Worm (Caenorhabditis elegans) whole organism, late embryonic: ENCODE measurements around the gene srw-71.

ENCODE experiments used
- K09A11.1 ChIP-seq: sonication (generic microtip); optimal IDR thresholded peaks from 2 replicates; lab custom pipeline; 2017; ENCODE audit warnings: antibody characterized with exemption, mild to moderate bottlenecking, missing genetic modification characterization, missing compliant biosample characterization; ENCODE audit not compliant: insufficient read depth
- T23F11.4 ChIP-seq: fragments of 200-800 bp; sonication (Bioruptor generic); optimal IDR thresholded peaks from 2 replicates; lab custom pipeline; 2018; ENCODE audit warnings: mild to moderate bottlenecking, missing genetic modification characterization, missing compliant biosample characterization
- Y22D7AL.16 ChIP-seq: sonication (generic microtip); optimal IDR thresholded peaks from 2 replicates; lab custom pipeline; 2016; ENCODE audit warnings: missing genetic modification characterization, missing compliant biosample characterization
- ama-1 ChIP-seq: fragments of 150-350 bp; optimal IDR thresholded peaks from 2 replicates; lab custom pipeline; 2014
- ceh-14 ChIP-seq: sonication (generic microtip); optimal IDR thresholded peaks from 2 replicates; lab custom pipeline; 2016; ENCODE audit warnings: missing genotype, missing genetic modification characterization, missing compliant biosample characterization
- ceh-18 ChIP-seq: sonication (generic microtip); optimal IDR thresholded peaks from 2 replicates; lab custom pipeline; 2016; ENCODE audit warnings: missing genetic modification characterization, missing compliant biosample characterization
- ceh-19 ChIP-seq: fragments of 200-800 bp; sonication (Bioruptor generic); optimal IDR thresholded peaks from 2 replicates; lab custom pipeline; 2018; ENCODE audit warnings: mild to moderate bottlenecking, missing genetic modification characterization, missing compliant biosample characterization
- ceh-9 ChIP-seq: sonication (generic microtip); optimal IDR thresholded peaks from 2 replicates; lab custom pipeline; 2016; ENCODE audit warnings: mild to moderate bottlenecking, missing genetic modification characterization, inconsistent platforms, missing compliant biosample characterization
- che-1 ChIP-seq: sonication (generic microtip); optimal IDR thresholded peaks from 2 replicates; lab custom pipeline; 2016; ENCODE audit warnings: mild to moderate bottlenecking, missing genetic modification characterization, missing compliant biosample characterization
- dmd-4 ChIP-seq: sonication (generic microtip); optimal IDR thresholded peaks from 2 replicates; lab custom pipeline; 2016; ENCODE audit warnings: borderline replicate concordance, missing genetic modification characterization, missing compliant biosample characterization
- dve-1 ChIP-seq: sonication (generic microtip); optimal IDR thresholded peaks from 2 replicates; lab custom pipeline; 2017; ENCODE audit warnings: antibody characterized with exemption, mild to moderate bottlenecking, missing genetic modification characterization, missing compliant biosample characterization
- elt-2 ChIP-seq: sonication (generic microtip); optimal IDR thresholded peaks from 2 replicates; lab custom pipeline; 2016; ENCODE audit warnings: missing genetic modification reagents, missing genetic modification characterization, missing compliant biosample characterization
- ets-4 ChIP-seq: sonication (generic microtip); optimal IDR thresholded peaks from 2 replicates; lab custom pipeline; 2016; ENCODE audit warnings: missing genetic modification characterization, missing compliant biosample characterization
- eyg-1 ChIP-seq: sonication (generic microtip); optimal IDR thresholded peaks from 2 replicates; lab custom pipeline; 2016; ENCODE audit warnings: missing genotype, missing genetic modification characterization, missing compliant biosample characterization
- fax-1 ChIP-seq: sonication (generic microtip); optimal IDR thresholded peaks from 2 replicates; lab custom pipeline; 2016; ENCODE audit warnings: missing genotype, missing genetic modification characterization, missing compliant biosample characterization
- fkh-6 ChIP-seq: sonication (generic microtip); optimal IDR thresholded peaks from 2 replicates; lab custom pipeline; 2016; ENCODE audit warnings: missing genetic modification characterization, missing compliant biosample characterization
- gmeb-2 ChIP-seq: sonication (generic microtip); optimal IDR thresholded peaks from 2 replicates; lab custom pipeline; 2016; ENCODE audit warnings: missing genetic modification characterization, inconsistent platforms, missing compliant biosample characterization
- hlh-15 ChIP-seq: sonication (generic microtip); optimal IDR thresholded peaks from 2 replicates; lab custom pipeline; 2016; ENCODE audit warnings: missing genetic modification characterization, missing compliant biosample characterization
- hlh-6 ChIP-seq: sonication (generic microtip); optimal IDR thresholded peaks from 2 replicates; lab custom pipeline; 2016; ENCODE audit warnings: missing genotype, missing genetic modification characterization, missing compliant biosample characterization
- hlh-8 ChIP-seq: sonication (generic microtip); optimal IDR thresholded peaks from 2 replicates; lab custom pipeline; 2016; ENCODE audit warnings: missing genotype, missing genetic modification characterization, missing compliant biosample characterization
- madf-2 ChIP-seq: sonication (generic microtip); optimal IDR thresholded peaks from 2 replicates; lab custom pipeline; 2017; ENCODE audit warnings: missing genetic modification characterization, missing compliant biosample characterization
- mec-3 ChIP-seq: sonication (generic microtip); optimal IDR thresholded peaks from 2 replicates; lab custom pipeline; 2016; ENCODE audit warnings: borderline replicate concordance, missing genetic modification characterization, missing compliant biosample characterization
- nfya-1 ChIP-seq: sonication (generic microtip); optimal IDR thresholded peaks from 2 replicates; lab custom pipeline; 2017; ENCODE audit warnings: missing genetic modification characterization, mild to moderate bottlenecking, missing compliant biosample characterization, antibody characterized with exemption, moderate library complexity
- nhr-232 ChIP-seq: sonication (generic microtip); optimal IDR thresholded peaks from 2 replicates; lab custom pipeline; 2016; ENCODE audit warnings: missing genetic modification characterization, missing compliant biosample characterization
- odd-2 ChIP-seq: sonication (generic microtip); optimal IDR thresholded peaks from 2 replicates; lab custom pipeline; 2017; ENCODE audit warnings: antibody characterized with exemption, mild to moderate bottlenecking, missing genetic modification characterization, missing compliant biosample characterization
- pqm-1 ChIP-seq: sonication (generic microtip); optimal IDR thresholded peaks from 2 replicates; lab custom pipeline; 2016; ENCODE audit warnings: missing genetic modification characterization, missing compliant biosample characterization
- pros-1 ChIP-seq: fragments of 150-350 bp; optimal IDR thresholded peaks from 2 replicates; lab custom pipeline; 2014; ENCODE audit warnings: missing biosample characterization, missing genetic modification reagents, missing genetic modification characterization
- ref-2 ChIP-seq: sonication (generic microtip); optimal IDR thresholded peaks from 2 replicates; lab custom pipeline; 2016; ENCODE audit warnings: missing genetic modification characterization, missing compliant biosample characterization
- sdc-2 ChIP-seq: sonication (generic microtip); optimal IDR thresholded peaks from 2 replicates; lab custom pipeline; 2016; ENCODE audit warnings: missing genotype, missing genetic modification characterization, missing compliant biosample characterization
- sox-2 ChIP-seq: fragments of 200-800 bp; sonication (Bioruptor generic); IDR thresholded peaks from 2 replicates; pipeline ENCODE4 v1.3.6; 2022; ENCODE audit warnings: missing genetic modification reagents, missing genetic modification characterization, missing compliant biosample characterization
- sox-4 ChIP-seq: sonication (generic microtip); optimal IDR thresholded peaks from 2 replicates; lab custom pipeline; 2017; ENCODE audit warnings: mild to moderate bottlenecking, missing genetic modification characterization, inconsistent platforms, missing compliant biosample characterization
- tbx-7 ChIP-seq: sonication (generic microtip); optimal IDR thresholded peaks from 2 replicates; lab custom pipeline; 2016; ENCODE audit warnings: missing genotype, missing genetic modification characterization, missing compliant biosample characterization
- unc-42 ChIP-seq: sonication (generic microtip); optimal IDR thresholded peaks from 2 replicates; lab custom pipeline; 2016; ENCODE audit warnings: missing genotype, missing genetic modification characterization, missing compliant biosample characterization
- unc-55 ChIP-seq: sonication (generic microtip); optimal IDR thresholded peaks from 2 replicates; lab custom pipeline; 2017; ENCODE audit warnings: missing biosample characterization, missing genetic modification reagents, missing genetic modification characterization
- unc-86 ChIP-seq: sonication (generic microtip); optimal IDR thresholded peaks from 2 replicates; lab custom pipeline; 2016; ENCODE audit warnings: missing genetic modification characterization, missing compliant biosample characterization
- zip-5 ChIP-seq: sonication (generic microtip); optimal IDR thresholded peaks from 2 replicates; lab custom pipeline; 2016; ENCODE audit warnings: missing genetic modification characterization, missing compliant biosample characterization

Gene srw-71

DNA sequence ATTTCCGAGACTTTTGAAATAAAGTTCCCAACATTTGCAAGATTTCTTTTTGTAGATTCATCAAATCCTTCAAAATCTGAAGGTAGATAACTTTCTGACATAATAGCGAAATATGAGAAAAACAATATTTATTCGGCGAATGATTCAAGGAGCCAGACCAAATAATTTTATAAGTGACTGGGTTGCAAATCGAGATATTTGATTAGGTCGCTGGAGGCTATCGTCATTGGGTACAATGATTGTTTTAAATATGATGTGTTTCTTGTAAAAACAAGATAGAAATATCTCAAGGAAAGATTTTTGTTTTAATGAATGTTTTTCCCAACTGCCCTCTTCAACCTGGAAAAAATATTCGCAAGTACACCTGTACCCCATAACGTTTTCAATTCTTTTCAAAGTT is 2.0 kb downstream of the srw-71 start, which contains the start of gene srw-69:
TSS of gene srw-69 (minus strand) at position 101 of the 400 bp plus-strand sequence.
- TF ChIP-seq sox-2 (GFP tag; lab: Robert Waterston, UW) (no peak), hlh-15 (no peak), hlh-8 (no peak), ets-4 (tag; lab: Kevin White, UChicago) (no peak), ceh-19 (GFP tag; lab: Kevin White, UChicago) (no peak), nhr-232 (tag; lab: Kevin White, UChicago) (no peak), unc-55 (no peak), dve-1 (tag; lab: Kevin White, UChicago) (no peak)
- TF ChIP-seq, all 69 proteins: peak for 0

DNA sequence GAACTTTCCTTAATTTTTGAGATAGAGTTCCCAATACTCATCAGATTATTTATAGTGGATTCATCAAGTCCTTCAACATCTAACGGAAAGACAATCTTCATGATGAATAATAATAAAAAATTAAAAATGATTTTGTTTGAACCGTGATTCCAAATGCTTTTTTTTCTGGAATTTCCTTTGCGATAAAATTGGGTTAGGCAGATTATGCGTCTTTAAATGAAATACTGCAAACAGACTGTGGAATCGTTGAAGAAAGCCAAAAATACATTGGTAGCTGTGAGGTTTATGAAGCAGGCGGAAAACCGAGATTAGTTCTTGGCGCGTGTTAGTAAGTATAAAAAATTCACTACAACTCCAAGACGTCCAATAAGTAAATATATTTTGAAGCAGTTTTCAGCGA is 4.3 kb downstream of the srw-71 start, which contains the start of gene srw-68:
TSS of gene srw-68 (minus strand) at position 101 of the 400 bp plus-strand sequence.
- TF ChIP-seq fax-1 (no peak), unc-55 (no peak), nfya-1 (tag; lab: Kevin White, UChicago) (no peak), pqm-1 (tag; lab: Kevin White, UChicago) (no peak), hlh-8 (no peak), elt-2 (tag; lab: Kevin White, UChicago) (no peak), hlh-15 (no peak), unc-86 (tag; lab: Kevin White, UChicago) (no peak), mec-3 (tag; lab: Kevin White, UChicago) (no peak), ceh-18 (no peak), hlh-6 (tag; lab: Kevin White, UChicago) (no peak), eyg-1 (tag; lab: Kevin White, UChicago) (no peak), odd-2 (tag; lab: Kevin White, UChicago) (no peak), fkh-6 (tag; lab: Kevin White, UChicago) (no peak), ceh-9 (tag; lab: Kevin White, UChicago) (no peak), ref-2 (tag; lab: Kevin White, UChicago) (no peak), ceh-14 (tag; lab: Kevin White, UChicago) (no peak), unc-42 (tag; lab: Kevin White, UChicago) (no peak), nhr-232 (tag; lab: Kevin White, UChicago) (no peak), sox-2 (GFP tag; lab: Robert Waterston, UW) (no peak)

DNA sequence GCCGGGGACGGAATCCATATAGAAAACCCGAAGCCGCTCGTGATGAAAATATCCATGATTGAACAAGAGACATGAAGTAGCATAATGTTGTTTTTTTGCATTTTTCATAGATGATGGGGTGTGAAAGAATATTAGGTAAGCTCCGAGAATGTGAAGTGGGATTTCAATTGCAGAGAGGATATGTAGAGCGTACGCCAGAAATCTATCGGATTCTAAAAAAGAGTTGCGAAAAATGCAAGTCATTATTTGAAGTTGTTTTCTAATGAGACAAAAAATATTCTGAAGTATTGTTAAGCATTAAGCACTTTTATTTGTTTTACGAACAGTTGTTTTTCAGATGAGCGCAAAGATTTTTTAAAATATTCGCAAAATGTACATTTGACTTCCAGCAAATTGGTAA is 6.6 kb downstream of the srw-71 start, which contains the start of gene F18E3.10:
TSS of gene F18E3.10 (minus strand) at position 101 of the 400 bp plus-strand sequence.
- TF ChIP-seq pros-1 (tag; lab: Kevin White, UChicago) (no peak), K09A11.1 (tag; lab: Kevin White, UChicago) (no peak)

DNA sequence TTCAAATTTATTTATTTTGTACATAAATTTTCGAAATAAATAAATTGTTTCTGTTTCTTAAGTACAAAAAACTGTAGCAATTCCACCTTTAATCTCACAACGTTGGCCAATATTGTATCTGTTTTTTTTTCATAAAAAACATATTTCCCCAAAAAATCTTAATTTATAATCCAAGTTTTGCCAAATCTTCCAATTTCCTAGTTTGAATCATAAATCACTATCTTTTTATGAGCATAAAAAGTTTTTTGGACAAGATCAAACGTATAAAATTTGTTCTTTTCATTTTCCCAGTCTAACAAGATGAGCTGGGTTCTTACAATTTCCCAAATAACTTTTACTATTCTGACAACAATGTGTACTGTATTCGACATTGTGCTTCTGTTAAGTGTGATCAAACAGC is 10.8 kb downstream of the srw-71 start, which contains the start of gene srxa-4:
TSS of gene srxa-4 (plus strand) at position 301 of the 400 bp plus-strand sequence.
- TF ChIP-seq gmeb-2 (tag; lab: Kevin White, UChicago), result no peak
- TF ChIP-seq T23F11.4 (GFP tag; lab: Kevin White, UChicago), result no peak
- no peak for TF ChIP-seq ceh-9 (tag; lab: Kevin White, UChicago)
- no peak for TF ChIP-seq ama-1 (lab: Kevin White, UChicago)
- no peak for TF ChIP-seq zip-5 (tag; lab: Kevin White, UChicago)
- TF ChIP-seq eyg-1 (tag; lab: Kevin White, UChicago), result no peak
- no peak for TF ChIP-seq sox-4
- TF ChIP-seq fax-1, result no peak
- no peak for TF ChIP-seq sdc-2 (tag; lab: Kevin White, UChicago)
- no peak for TF ChIP-seq tbx-7
- no peak for TF ChIP-seq madf-2 (tag; lab: Kevin White, UChicago)
- TF ChIP-seq, all 69 proteins: peak for 0

DNA sequence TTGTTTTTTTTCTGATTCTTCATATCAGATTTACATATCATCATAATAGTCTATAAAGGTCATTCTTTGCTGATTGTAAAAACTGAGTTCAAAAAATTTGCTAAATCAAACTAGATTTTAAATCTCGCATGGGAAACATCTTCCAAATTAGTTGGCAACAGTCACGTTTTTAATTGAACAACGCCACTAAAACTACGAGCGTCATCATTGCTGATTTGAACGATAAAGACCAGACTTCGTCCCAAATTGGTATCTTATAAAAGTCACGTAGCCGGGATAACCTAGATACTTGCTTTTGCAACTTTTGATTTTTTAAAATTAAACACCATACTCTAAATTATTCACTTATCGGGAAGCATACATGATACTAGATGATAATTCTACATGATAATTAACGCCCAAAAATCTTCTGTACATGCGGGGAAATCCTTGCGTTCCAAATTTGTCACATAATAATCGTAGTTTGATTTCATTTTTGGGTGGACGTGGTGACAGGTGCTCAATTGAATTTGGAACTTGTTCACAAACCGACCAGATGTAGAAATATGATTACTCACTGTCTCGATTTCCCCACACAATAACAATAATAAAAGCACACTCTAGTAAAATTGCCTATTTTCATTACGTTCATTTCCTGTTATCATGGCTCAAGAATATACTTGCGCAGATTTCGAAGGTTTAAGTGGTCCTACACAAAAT is 13.7 kb downstream of the srw-71 start, which contains the start of gene srw-67:
TSS of gene srw-67 (plus strand) at position 643 of the 699 bp plus-strand sequence.
- TF ChIP-seq Y22D7AL.16 (tag; lab: Kevin White, UChicago) (no peak), che-1 (tag; lab: Kevin White, UChicago) (no peak), fkh-6 (tag; lab: Kevin White, UChicago) (no peak), gmeb-2 (tag; lab: Kevin White, UChicago) (no peak), ets-4 (tag; lab: Kevin White, UChicago) (no peak), unc-55 (no peak), dmd-4 (tag; lab: Kevin White, UChicago) (no peak), ref-2 (tag; lab: Kevin White, UChicago) (no peak)
